Worm (Caenorhabditis elegans): ENCODE measurements around the gene aat-1.
A peak's percentile ranks its signal among the peaks of the same experiment; 100 is the strongest.

Gene aat-1

ce11 chrIV:9601595-9601994, at the start of gene aat-1:
Gene aat-1 (minus strand): TSS chrIV:9601695.
- no peak for TF ChIP-seq nhr-77 (tag; optimal IDR thresholded peaks at IDR 0.05)
- no peak for TF ChIP-seq tbx-2 (tag; optimal IDR thresholded peaks at IDR 0.05)
- TF ChIP-seq nhr-67 (tag; optimal IDR thresholded peaks at IDR 0.05) = no peak
- no peak for TF ChIP-seq aly-2 (tag; optimal IDR thresholded peaks at IDR 0.05)
- no peak for TF ChIP-seq ama-1 (optimal IDR thresholded peaks at IDR 0.05)
- no peak for TF ChIP-seq egl-27 (tag; optimal IDR thresholded peaks at IDR 0.05)
- TF ChIP-seq nhr-76 (tag; optimal IDR thresholded peaks at IDR 0.05) = no peak
- no peak for TF ChIP-seq fkh-2 (tag; optimal IDR thresholded peaks at IDR 0.05)
- TF ChIP-seq unc-39 (tag; optimal IDR thresholded peaks at IDR 0.05) = no peak
- TF ChIP-seq elt-1 (tag; optimal IDR thresholded peaks at IDR 0.05) = no peak
- TF ChIP-seq jun-1 (tag; optimal IDR thresholded peaks at IDR 0.05) = no peak
- TF ChIP-seq elt-3 (tag; optimal IDR thresholded peaks at IDR 0.05) = no peak
- no peak for TF ChIP-seq sea-2 (GFP tag; optimal IDR thresholded peaks at IDR 0.05)
- TF ChIP-seq nhr-23 (tag; optimal IDR thresholded peaks at IDR 0.05) = no peak
- no peak for TF ChIP-seq egl-5 (tag; optimal IDR thresholded peaks at IDR 0.05)

ce11 chrIV:9651234-9651633, 49.7 kb upstream of the aat-1 start, which contains the start of gene chca-1:
Gene chca-1 (plus strand): TSS chrIV:9651394.
- TF ChIP-seq fos-1 (tag; optimal IDR thresholded peaks at IDR 0.05) (no peak), fkh-2 (tag; optimal IDR thresholded peaks at IDR 0.05) (no peak), skn-1 (tag; optimal IDR thresholded peaks at IDR 0.05) (peak; percentile 63), elt-2 (tag; optimal IDR thresholded peaks at IDR 0.05) (peak; percentile 97), pqm-1 (tag; optimal IDR thresholded peaks at IDR 0.05) (peak; percentile 89), ceh-9 (tag; optimal IDR thresholded peaks at IDR 0.05) (no peak), nhr-43 (tag; optimal IDR thresholded peaks at IDR 0.05; ENCODE audit: poor library complexity, severe bottlenecking) (no peak), nhr-76 (tag; optimal IDR thresholded peaks at IDR 0.05) (no peak), ztf-11 (tag; optimal IDR thresholded peaks at IDR 0.05) (no peak), lsy-12 (tag; optimal IDR thresholded peaks at IDR 0.05) (no peak), hmg-11 (tag; optimal IDR thresholded peaks at IDR 0.05) (no peak), R02D3.7 (tag; optimal IDR thresholded peaks at IDR 0.05) (no peak), pha-4 (tag; optimal IDR thresholded peaks at IDR 0.05) (peak; percentile 9), daf-12 (tag; optimal IDR thresholded peaks at IDR 0.05) (no peak), nhr-237 (tag; optimal IDR thresholded peaks at IDR 0.05) (no peak), unc-39 (tag; optimal IDR thresholded peaks at IDR 0.05) (no peak), lin-15B (tag; optimal IDR thresholded peaks at IDR 0.05) (no peak)

ce11 chrIV:9648682-9649081, 47.2 kb upstream of the aat-1 start, which contains the start of gene srm-3:
Gene srm-3 (plus strand): TSS chrIV:9648982.
- TF ChIP-seq snpc-4 (tag; optimal IDR thresholded peaks at IDR 0.05) (no peak), mml-1 (tag; optimal IDR thresholded peaks at IDR 0.05) (no peak), nhr-67 (tag; optimal IDR thresholded peaks at IDR 0.05) (no peak), hmg-11 (tag; optimal IDR thresholded peaks at IDR 0.05) (no peak), nhr-12 (tag; optimal IDR thresholded peaks at IDR 0.05) (no peak), unc-62 (GFP tag; optimal IDR thresholded peaks at IDR 0.05) (no peak), ZK546.5 (tag; optimal IDR thresholded peaks at IDR 0.05) (no peak)

- TF ChIP-seq ceh-82 (tag; optimal IDR thresholded peaks at IDR 0.05) (no peak), ceh-16 (tag; optimal IDR thresholded peaks at IDR 0.05) (no peak), mml-1 (tag; optimal IDR thresholded peaks at IDR 0.05) (no peak), egl-27 (tag; optimal IDR thresholded peaks at IDR 0.05) (no peak), ZK546.5 (tag; optimal IDR thresholded peaks at IDR 0.05) (no peak), zag-1 (tag; optimal IDR thresholded peaks at IDR 0.05) (no peak), aly-2 (tag; optimal IDR thresholded peaks at IDR 0.05) (no peak), nhr-23 (tag; optimal IDR thresholded peaks at IDR 0.05) (peak; percentile 81), elt-1 (tag; optimal IDR thresholded peaks at IDR 0.05) (no peak), R02D3.7 (tag; optimal IDR thresholded peaks at IDR 0.05) (no peak), nhr-76 (tag; optimal IDR thresholded peaks at IDR 0.05) (no peak), unc-62 (GFP tag; optimal IDR thresholded peaks at IDR 0.05) (no peak), nhr-12 (tag; optimal IDR thresholded peaks at IDR 0.05) (no peak), pqm-1 (tag; optimal IDR thresholded peaks at IDR 0.05) (peak; percentile 17), nhr-28 (tag; optimal IDR thresholded peaks at IDR 0.05) (no peak), nhr-67 (tag; optimal IDR thresholded peaks at IDR 0.05) (no peak), mdl-1 (tag; optimal IDR thresholded peaks at IDR 0.05) (no peak), ceh-28 (tag; optimal IDR thresholded peaks at IDR 0.05) (peak; percentile 52), lin-39 (tag; optimal IDR thresholded peaks at IDR 0.05) (peak; percentile 17), pha-4 (tag; optimal IDR thresholded peaks at IDR 0.05) (peak; percentile 8), hmg-11 (tag; optimal IDR thresholded peaks at IDR 0.05) (peak; percentile 66), elt-3 (tag; optimal IDR thresholded peaks at IDR 0.05) (peak in 1 of 3 experiments; percentile 2), egl-5 (tag; optimal IDR thresholded peaks at IDR 0.05) (no peak), ztf-11 (tag; optimal IDR thresholded peaks at IDR 0.05) (no peak), fkh-2 (tag; optimal IDR thresholded peaks at IDR 0.05) (no peak), tbx-2 (tag; optimal IDR thresholded peaks at IDR 0.05) (no peak), fos-1 (tag; optimal IDR thresholded peaks at IDR 0.05) (no peak), ceh-9 (tag; optimal IDR thresholded peaks at IDR 0.05) (no peak), lin-15B (tag; optimal IDR thresholded peaks at IDR 0.05) (no peak), nhr-77 (tag; optimal IDR thresholded peaks at IDR 0.05) (no peak), nhr-237 (tag; optimal IDR thresholded peaks at IDR 0.05) (no peak), nfya-1 (tag; optimal IDR thresholded peaks at IDR 0.05; ENCODE audit: insufficient read depth) (peak; percentile 70), sea-2 (GFP tag; optimal IDR thresholded peaks at IDR 0.05) (no peak), jun-1 (tag; optimal IDR thresholded peaks at IDR 0.05) (no peak), daf-12 (tag; optimal IDR thresholded peaks at IDR 0.05) (no peak), fkh-10 (GFP tag; optimal IDR thresholded peaks at IDR 0.05) (no peak), ama-1 (optimal IDR thresholded peaks at IDR 0.05) (no peak)
Measured at ce11 chrIV:9647789-9648361, 46.4 kb upstream of the aat-1 start, which contains the start of gene amph-1. Gene amph-1 (minus strand): TSS chrIV:9647873.
